Fruit fly (Drosophila melanogaster) whole organism, embryonic: ENCODE measurements around the gene tsh.

Experiments used
- Awh ChIP-seq: fragments of 200-800 bp; sonication (Bioruptor generic); IDR thresholded peaks from 2 replicates; pipeline ENCODE4, ENCODE4 v1.3.6; 2022; ENCODE audit warnings: missing biosample characterization, missing genetic modification characterization
- Bteb2 ChIP-seq: fragments of 200-800 bp; sonication (Bioruptor generic); optimal IDR thresholded peaks from 2 replicates; lab custom pipeline; 2016; ENCODE audit warnings: missing biosample characterization, missing genetic modification characterization
- CG10959 ChIP-seq: fragments of 200-800 bp; sonication (Bioruptor generic); IDR thresholded peaks from 2 replicates; pipeline ENCODE4 v1.3.6; 2022; ENCODE audit warnings: missing biosample characterization, missing genetic modification characterization
- CG11560 ChIP-seq: fragments of 200-800 bp; sonication (Bioruptor generic); IDR thresholded peaks from 3 replicates; pipeline ENCODE4 v1.3.6; 2022; ENCODE audit warnings: missing biosample characterization, missing genetic modification characterization
- CG11695 ChIP-seq: fragments of 200-800 bp; sonication (Bioruptor generic); IDR thresholded peaks from 3 replicates; pipeline ENCODE4 v1.3.6; 2022; ENCODE audit warnings: missing biosample characterization, missing genetic modification characterization
- CG11696 ChIP-seq: fragments of 200-800 bp; sonication (Bioruptor generic); IDR thresholded peaks from 2 replicates; pipeline ENCODE4 v1.3.6; 2022; ENCODE audit warnings: missing biosample characterization, missing genetic modification characterization
- CG13287 ChIP-seq: fragments of 200-800 bp; sonication (Bioruptor generic); IDR thresholded peaks from 2 replicates; pipeline ENCODE4 v1.3.6; 2022; ENCODE audit warnings: missing biosample characterization, missing genetic modification characterization; ENCODE audit not compliant: partially characterized antibody
- CG14050 ChIP-seq: fragments of 200-800 bp; sonication (Bioruptor generic); IDR thresholded peaks from 3 replicates; pipeline ENCODE4 v1.3.6; 2022; ENCODE audit warnings: missing biosample characterization, missing genetic modification characterization
- CG14965 ChIP-seq: fragments of 200-800 bp; sonication (Bioruptor generic); optimal IDR thresholded peaks from 2 replicates; lab custom pipeline; 2016; ENCODE audit warnings: missing biosample characterization, missing genetic modification characterization, borderline replicate concordance
- CG15514 ChIP-seq: fragments of 200-800 bp; sonication (Bioruptor generic); optimal IDR thresholded peaks from 3 replicates; lab custom pipeline; 2017; ENCODE audit warnings: missing biosample characterization, missing genetic modification characterization, mild to moderate bottlenecking, moderate library complexity, missing genetic modification reagents
- CG17568 ChIP-seq: fragments of 200-800 bp; sonication (Bioruptor generic); optimal IDR thresholded peaks from 2 replicates; lab custom pipeline; 2018; ENCODE audit warnings: missing biosample characterization, mild to moderate bottlenecking, missing genetic modification characterization, moderate library complexity
- CG2120 ChIP-seq: fragments of 200-800 bp; sonication (Bioruptor generic); optimal IDR thresholded peaks from 3 replicates; lab custom pipeline; 2016; ENCODE audit warnings: missing biosample characterization, missing genetic modification characterization
- CG31365 ChIP-seq: fragments of 200-800 bp; sonication (Bioruptor generic); optimal IDR thresholded peaks from 2 replicates; lab custom pipeline; 2018; ENCODE audit warnings: missing biosample characterization, mild to moderate bottlenecking, missing genetic modification characterization
- CG32772 ChIP-seq: fragments of 200-800 bp; sonication (Bioruptor generic); IDR thresholded peaks from 2 replicates; pipeline ENCODE4 v1.3.6; 2022; ENCODE audit warnings: missing biosample characterization, missing genetic modification characterization
- CG34422 ChIP-seq: fragments of 200-800 bp; sonication (Bioruptor generic); IDR thresholded peaks from 3 replicates; pipeline ENCODE4 v1.3.6; 2022; ENCODE audit warnings: missing biosample characterization, missing genetic modification characterization
- CG4730 ChIP-seq: fragments of 200-800 bp; sonication (Bioruptor generic); IDR thresholded peaks from 2 replicates; pipeline ENCODE4 v1.3.6; 2022; ENCODE audit warnings: missing biosample characterization, missing genetic modification characterization
- CG4820 ChIP-seq: fragments of 200-800 bp; sonication (Bioruptor generic); optimal IDR thresholded peaks from 3 replicates; lab custom pipeline; 2016; ENCODE audit warnings: missing biosample characterization, missing genetic modification characterization
- CG5180 ChIP-seq: fragments of 200-800 bp; sonication (Bioruptor generic); optimal IDR thresholded peaks from 3 replicates; lab custom pipeline; 2017; ENCODE audit warnings: missing biosample characterization, missing genetic modification characterization, mild to moderate bottlenecking, moderate library complexity, missing genetic modification reagents
- CG8359 ChIP-seq: fragments of 200-800 bp; sonication (Bioruptor generic); optimal IDR thresholded peaks from 2 replicates; lab custom pipeline; 2017; ENCODE audit warnings: missing biosample characterization, mild to moderate bottlenecking, missing genetic modification characterization, borderline replicate concordance
- CG8478 ChIP-seq: fragments of >200 bp; optimal IDR thresholded peaks from 2 replicates; lab custom pipeline; 2018
- Dll ChIP-seq: fragments of 200-800 bp; sonication (Bioruptor generic); IDR thresholded peaks from 4 replicates; pipeline ENCODE4 v1.3.6; 2022; ENCODE audit warnings: missing biosample characterization, missing genetic modification characterization; ENCODE audit not compliant: partially characterized antibody
- Dp ChIP-seq: fragments of 200-800 bp; sonication (Bioruptor generic); optimal IDR thresholded peaks from 2 replicates; lab custom pipeline; 2018; ENCODE audit warnings: missing biosample characterization, mild to moderate bottlenecking, missing genetic modification characterization, moderate library complexity
- HLH3B ChIP-seq: fragments of 200-800 bp; sonication (Bioruptor generic); IDR thresholded peaks from 2 replicates; pipeline ENCODE4 v1.3.6; 2022; ENCODE audit warnings: missing biosample characterization, missing genetic modification characterization
- HLHmδ ChIP-seq: fragments of 200-800 bp; sonication (Bioruptor generic); optimal IDR thresholded peaks from 2 replicates; lab custom pipeline; 2018; ENCODE audit warnings: missing biosample characterization, mild to moderate bottlenecking, missing genetic modification characterization, moderate library complexity
- Hmx ChIP-seq: fragments of 200-800 bp; sonication (Bioruptor generic); optimal IDR thresholded peaks from 2 replicates; lab custom pipeline; 2016; ENCODE audit warnings: missing biosample characterization, missing genetic modification characterization
- Lim3 ChIP-seq: fragments of 200-800 bp; sonication (Bioruptor generic); IDR thresholded peaks from 2 replicates; pipeline ENCODE4 v1.3.6; 2022; ENCODE audit warnings: missing biosample characterization, missing genetic modification characterization
- MBD-R2 ChIP-seq: fragments of 200-800 bp; sonication (Bioruptor generic); IDR thresholded peaks from 2 replicates; pipeline ENCODE4 v1.3.6; 2022; ENCODE audit warnings: missing biosample characterization, missing genetic modification characterization
- Mad ChIP-seq: fragments of 200-800 bp; sonication (Bioruptor generic); optimal IDR thresholded peaks from 2 replicates; lab custom pipeline; 2016; ENCODE audit warnings: missing biosample characterization, missing genetic modification characterization
- Opbp ChIP-seq: fragments of 200-800 bp; sonication (Bioruptor generic); IDR thresholded peaks from 3 replicates; pipeline ENCODE4 v1.3.6; 2022; ENCODE audit warnings: missing biosample characterization, missing genetic modification characterization; ENCODE audit not compliant: partially characterized antibody
- Rfx ChIP-seq: fragments of 200-800 bp; sonication (Bioruptor generic); IDR thresholded peaks from 2 replicates; pipeline ENCODE4 v1.3.6; 2022; ENCODE audit warnings: missing biosample characterization, missing genetic modification characterization
- Sin3A ChIP-seq: fragments of >200 bp; optimal IDR thresholded peaks from 2 replicates; lab custom pipeline; 2018
- Taf1 ChIP-seq: fragments of 200-800 bp; sonication (Bioruptor generic); IDR thresholded peaks from 2 replicates; pipeline ENCODE4 v1.3.6; 2022; ENCODE audit warnings: missing biosample characterization, missing genetic modification characterization
- dati ChIP-seq: fragments of 200-800 bp; sonication (Bioruptor generic); IDR thresholded peaks from 2 replicates; pipeline ENCODE4 v1.3.6; 2022; ENCODE audit warnings: missing biosample characterization, missing genetic modification characterization
- dpn ChIP-seq, 2 experiments: fragments of 200-800 bp; sonication (Bioruptor generic); optimal IDR thresholded peaks; 3 replicates each; lab custom pipeline; 2016; ENCODE audit warnings: missing biosample characterization in 2 of 2, missing genetic modification characterization in 2 of 2
- fd3F ChIP-seq: fragments of 200-800 bp; sonication (Bioruptor generic); optimal IDR thresholded peaks from 2 replicates; lab custom pipeline; 2018; ENCODE audit warnings: missing biosample characterization, mild to moderate bottlenecking, missing genetic modification characterization, moderate library complexity
- fd96Cb ChIP-seq: fragments of 200-800 bp; sonication (Bioruptor generic); optimal IDR thresholded peaks from 2 replicates; lab custom pipeline; 2018; ENCODE audit warnings: missing biosample characterization, mild to moderate bottlenecking, missing genetic modification characterization, moderate library complexity
- gt ChIP-seq: fragments of 200-800 bp; sonication (Bioruptor generic); IDR thresholded peaks from 2 replicates; pipeline ENCODE4 v1.3.6; 2022; ENCODE audit warnings: missing biosample characterization, missing genetic modification characterization
- ind ChIP-seq: fragments of 200-800 bp; sonication (Bioruptor generic); optimal IDR thresholded peaks from 3 replicates; lab custom pipeline; 2016; ENCODE audit warnings: missing biosample characterization, missing genetic modification characterization
- lbe ChIP-seq: fragments of 200-800 bp; sonication (Bioruptor generic); optimal IDR thresholded peaks from 2 replicates; lab custom pipeline; 2016; ENCODE audit warnings: missing biosample characterization, mild to moderate bottlenecking, missing genetic modification characterization
- odd ChIP-seq: fragments of 200-800 bp; sonication (Bioruptor generic); optimal IDR thresholded peaks from 2 replicates; lab custom pipeline; 2017; ENCODE audit warnings: missing biosample characterization, mild to moderate bottlenecking, missing genetic modification characterization
- pan ChIP-seq, 4 experiments: fragments of >200 bp in 3 of 4; fragments of 200-800 bp in 1 of 4; sonication (Bioruptor generic) in 1 of 4; optimal IDR thresholded peaks in 3 of 4; IDR thresholded peaks in 1 of 4; 2 replicates each; pipeline versions ENCODE4 v1.3.6 to Lab custom; 2017 to 2022; ENCODE audit warnings: missing biosample characterization in 2 of 4, missing genetic modification characterization in 2 of 4, mixed read lengths in 1 of 4
- phol ChIP-seq: fragments of 200-800 bp; sonication (Bioruptor generic); optimal IDR thresholded peaks from 3 replicates; lab custom pipeline; 2018; ENCODE audit warnings: missing biosample characterization, mild to moderate bottlenecking, missing genetic modification characterization, moderate library complexity
- psq ChIP-seq: fragments of 200-800 bp; sonication (Bioruptor generic); optimal IDR thresholded peaks from 2 replicates; lab custom pipeline; 2017; ENCODE audit warnings: missing biosample characterization, missing genetic modification characterization
- rib ChIP-seq: fragments of 200-800 bp; sonication (Bioruptor generic); IDR thresholded peaks from 2 replicates; pipeline ENCODE4 v1.3.6; 2022; ENCODE audit warnings: missing biosample characterization, missing genetic modification characterization
- ro ChIP-seq: fragments of 200-800 bp; sonication (Bioruptor generic); IDR thresholded peaks from 2 replicates; pipeline ENCODE4 v1.3.6; 2022; ENCODE audit warnings: missing biosample characterization, missing genetic modification characterization
- run ChIP-seq: fragments of 200-800 bp; sonication (Bioruptor generic); optimal IDR thresholded peaks from 3 replicates; lab custom pipeline; 2018; ENCODE audit warnings: missing biosample characterization, mild to moderate bottlenecking, missing genetic modification characterization
- so ChIP-seq: fragments of 200-800 bp; sonication (Bioruptor generic); IDR thresholded peaks from 3 replicates; pipeline ENCODE4 v1.3.6; 2022; ENCODE audit warnings: missing biosample characterization, missing genetic modification characterization
- sug ChIP-seq: fragments of 200-800 bp; optimal IDR thresholded peaks from 2 replicates; lab custom pipeline; 2019; ENCODE audit warnings: missing biosample characterization, mild to moderate bottlenecking, missing genetic modification characterization, moderate library complexity
- wek ChIP-seq: fragments of 200-800 bp; sonication (Bioruptor generic); optimal IDR thresholded peaks from 3 replicates; lab custom pipeline; 2018; ENCODE audit warnings: missing biosample characterization, mild to moderate bottlenecking, missing genetic modification characterization, moderate library complexity

The tsh gene

DNA sequence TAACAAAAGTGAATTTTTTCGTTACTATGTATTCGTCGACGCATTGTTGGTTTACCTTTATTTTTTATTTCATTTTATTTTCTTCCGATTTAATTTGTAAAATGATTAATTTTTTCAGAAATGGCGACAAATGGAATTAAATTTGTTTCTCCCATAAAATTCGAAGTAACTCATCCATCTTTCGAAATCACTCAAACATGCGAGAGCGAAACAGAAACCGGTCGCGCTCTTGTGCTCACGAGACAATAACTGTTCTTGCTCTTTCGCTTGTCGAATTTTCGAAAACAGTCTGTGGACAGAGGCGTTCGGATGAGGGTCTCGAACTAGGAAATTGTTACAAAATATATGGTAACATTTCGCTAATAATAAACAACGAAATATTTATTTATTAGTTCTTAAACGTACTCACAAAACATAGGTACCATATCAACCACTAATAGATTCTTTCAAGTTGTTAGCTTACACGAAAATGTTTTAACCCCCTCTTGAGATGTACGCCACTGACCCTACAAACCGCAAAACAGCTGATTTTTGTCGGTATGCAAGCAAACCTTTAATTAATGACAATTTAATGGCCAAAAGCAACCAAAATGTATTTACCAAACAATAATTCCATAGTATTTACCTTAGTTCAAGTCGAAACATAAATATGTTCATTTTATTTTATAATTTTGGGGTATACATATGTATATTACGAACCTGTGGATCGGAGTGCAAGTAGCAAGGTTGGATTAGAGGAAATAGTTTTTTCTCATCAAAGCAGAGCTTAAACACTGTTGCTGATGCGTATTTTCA is 33.6 kb upstream of the tsh start (continued):
- TF ChIP-seq Opbp (GFP tag; lab: Robert Waterston, UW): no peak
- no peak for TF ChIP-seq pan (optimal IDR thresholded peaks at IDR 0.05; lab: Kevin White, UChicago)
- TF ChIP-seq pan (GFP tag; optimal IDR thresholded peaks at IDR 0.05 in 1 of 2, IDR thresholded peaks at IDR 0.05 in 1 of 2): peak in 1 of 2 experiments; percentile 98
- peak; percentile 99 for TF ChIP-seq Rfx (GFP tag; lab: Robert Waterston, UW)
- peak; percentile 100 for TF ChIP-seq run
- TF ChIP-seq CG2120 (GFP tag; lab: Kevin White, UChicago): peak; percentile 98
- TF ChIP-seq HLHmδ (GFP tag; lab: Kevin White, UChicago): no peak
- TF ChIP-seq CG4730: peak; percentile 95
- peak; percentile 95 for TF ChIP-seq odd (GFP tag; lab: Kevin White, UChicago)
- TF ChIP-seq CG10959 (GFP tag; lab: Robert Waterston, UW): peak; percentile 95
- TF ChIP-seq psq (GFP tag; lab: Kevin White, UChicago): peak; percentile 86
- peak; percentile 97 for TF ChIP-seq fd96Cb
- peak; percentile 96 for TF ChIP-seq CG4820
- peak; percentile 89 for TF ChIP-seq CG11696 (GFP tag; lab: Robert Waterston, UW)
- peak; percentile 87 for TF ChIP-seq CG31365 (tag; lab: Kevin White, UChicago)
- TF ChIP-seq wek (GFP tag; lab: Kevin White, UChicago): peak; percentile 90
- peak; percentile 95 for TF ChIP-seq rib (GFP tag; lab: Robert Waterston, UW)
- peak; percentile 97 for TF ChIP-seq CG32772 (GFP tag; lab: Robert Waterston, UW)
- TF ChIP-seq CG8359 (GFP tag; lab: Kevin White, UChicago): peak; percentile 92
- TF ChIP-seq fd3F (GFP tag; lab: Kevin White, UChicago): peak; percentile 96
- TF ChIP-seq ind (GFP tag; lab: Kevin White, UChicago): peak; percentile 98
- TF ChIP-seq CG5180 (GFP tag; lab: Kevin White, UChicago): peak; percentile 87
- peak; percentile 97 for TF ChIP-seq MBD-R2 (GFP tag; lab: Robert Waterston, UW)
- peak; percentile 97 for TF ChIP-seq phol
- TF ChIP-seq CG11695 (GFP tag; lab: Robert Waterston, UW): peak; percentile 97
- TF ChIP-seq CG34422 (GFP tag; lab: Robert Waterston, UW): peak; percentile 98
- TF ChIP-seq Dp (GFP tag; lab: Kevin White, UChicago): no peak
- peak; percentile 93; the same call in 1 of the 2 replicates for TF ChIP-seq ro (GFP tag; lab: Robert Waterston, UW)
- peak; percentile 92 for TF ChIP-seq Hmx (GFP tag; lab: Kevin White, UChicago)
- TF ChIP-seq Mad (GFP tag; lab: Kevin White, UChicago): peak; percentile 96
- TF ChIP-seq Sin3A: no peak
- TF ChIP-seq CG17568 (GFP tag; lab: Kevin White, UChicago): peak; percentile 92
- peak; percentile 95 for TF ChIP-seq Bteb2 (GFP tag; lab: Kevin White, UChicago)
- TF ChIP-seq CG11560 (tag; lab: Robert Waterston, UW): no peak; the same call in 1 of the 3 replicates
- TF ChIP-seq HLH3B (GFP tag; lab: Robert Waterston, UW): peak; percentile 96
- TF ChIP-seq lbe: peak; percentile 95
- peak; percentile 95 for TF ChIP-seq Awh
- TF ChIP-seq CG8478 (lab: Kevin White, UChicago): no peak
- peak; percentile 90 for TF ChIP-seq Lim3 (GFP tag; lab: Robert Waterston, UW)
- peak; percentile 24; the same call in 1 of the 2 replicates for TF ChIP-seq CG13287
- peak; percentile 97 to 98 for TF ChIP-seq dpn (GFP tag; optimal IDR thresholded peaks at IDR 0.05; lab: Kevin White, UChicago)
- TF ChIP-seq gt (GFP tag; lab: Robert Waterston, UW): peak; percentile 89
- peak; percentile 91 for TF ChIP-seq CG15514
- TF ChIP-seq Dll: 0 out of 4 replicates have a peak, but pooled peaks have one; percentile 35
- TF ChIP-seq so (GFP tag; lab: Robert Waterston, UW): peak; percentile 98; the same call in 2 of the 3 replicates
- TF ChIP-seq CG14050 (GFP tag; lab: Robert Waterston, UW): peak; percentile 96
- peak; percentile 96 for TF ChIP-seq Taf1 (GFP tag; lab: Robert Waterston, UW)
- TF ChIP-seq CG14965 (GFP tag; lab: Kevin White, UChicago): peak; percentile 78
- peak; percentile 97 for TF ChIP-seq sug (tag; lab: Kevin White, UChicago)
- peak; percentile 79 for TF ChIP-seq dati (GFP tag; lab: Robert Waterston, UW)
